Fruit fly (Drosophila melanogaster) whole organism, prepupa: ENCODE measurements around the gene CG14795.

Experiments used
- CG31627 ChIP-seq: fragments of 200-800 bp; sonication (Bioruptor generic); optimal IDR thresholded peaks from 3 replicates; lab custom pipeline; 2016; ENCODE audit warnings: missing biosample characterization, missing genetic modification characterization
- CG6163 ChIP-seq: fragments of 200-800 bp; sonication (Bioruptor generic); IDR thresholded peaks from 3 replicates; pipeline ENCODE4 v1.3.6; 2022; ENCODE audit warnings: missing biosample characterization, missing genetic modification characterization
- Ets96B ChIP-seq: fragments of 200-800 bp; optimal IDR thresholded peaks from 2 replicates; lab custom pipeline; 2019; ENCODE audit warnings: missing biosample characterization, mild to moderate bottlenecking, missing genetic modification characterization, moderate library complexity
- Gug ChIP-seq: fragments of 200-800 bp; sonication (Bioruptor generic); IDR thresholded peaks from 2 replicates; pipeline ENCODE4 v1.3.6; 2022; ENCODE audit warnings: missing biosample characterization, missing genetic modification characterization
- salr ChIP-seq, 2 experiments: fragments of 200-800 bp; sonication (Bioruptor generic); optimal IDR thresholded peaks; 3 replicates each; lab custom pipeline; 2016 to 2018; ENCODE audit warnings: missing biosample characterization in 2 of 2, missing genetic modification characterization in 2 of 2, mild to moderate bottlenecking in 1 of 2

DNA sequence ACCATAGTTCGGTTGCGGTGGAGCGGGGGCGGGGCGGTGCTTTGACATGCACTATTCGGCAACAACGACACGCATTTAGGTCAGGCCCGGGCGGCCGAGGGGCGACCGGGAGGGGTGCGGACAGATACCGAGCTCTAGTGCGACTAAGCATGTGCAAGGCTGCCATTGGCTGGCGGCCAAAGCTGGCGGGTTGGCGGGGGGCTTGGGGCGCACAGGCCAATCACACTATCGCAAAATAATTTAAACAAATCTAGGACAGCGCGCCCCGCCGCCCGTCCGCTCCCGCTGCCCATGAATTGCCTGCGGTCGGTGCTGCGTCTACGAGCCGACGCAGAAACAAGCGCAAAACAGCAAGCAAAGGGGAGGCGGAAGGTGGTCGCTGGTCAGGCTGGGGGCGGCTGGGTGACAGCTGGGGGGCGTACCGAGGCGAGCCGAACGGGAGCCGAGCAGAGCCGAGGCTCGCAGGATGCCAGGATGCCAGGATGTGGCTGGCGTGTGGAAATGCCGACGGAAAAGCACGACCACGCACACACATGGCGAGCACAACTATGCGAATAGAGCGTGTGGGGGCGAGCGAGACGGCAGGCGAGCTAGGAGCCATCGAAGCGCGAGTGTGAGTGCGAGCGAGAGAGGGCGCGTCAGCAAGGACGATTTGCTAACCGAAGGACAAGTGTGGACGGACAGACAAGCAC is 22.8 kb upstream of the CG14795 start:
- TF ChIP-seq CG31627 (GFP tag; lab: Kevin White, UChicago), result no peak
- TF ChIP-seq Ets96B, result no peak
- no peak for TF ChIP-seq CG6163 (GFP tag; lab: Robert Waterston, UW)
- TF ChIP-seq salr (GFP tag; optimal IDR thresholded peaks at IDR 0.05; lab: Kevin White, UChicago), result no peak
- no peak for TF ChIP-seq Gug (GFP tag; lab: Robert Waterston, UW)
